Worm (Caenorhabditis elegans) whole organism, L2 larva: ENCODE measurements around the gene F53B3.5.

Source experiments
- C34F6.9 ChIP-seq: fragments of 150-350 bp; optimal IDR thresholded peaks from 2 replicates; lab custom pipeline; 2014; ENCODE audit warnings: missing biosample characterization, missing genetic modification characterization
- F13H6.1 ChIP-seq: sonication (generic microtip); optimal IDR thresholded peaks from 2 replicates; lab custom pipeline; 2016; ENCODE audit warnings: missing genetic modification characterization, missing compliant biosample characterization
- R02D3.7 ChIP-seq: fragments of 150-350 bp; optimal IDR thresholded peaks from 2 replicates; lab custom pipeline; 2014; ENCODE audit warnings: missing biosample characterization, missing genetic modification characterization
- ZK546.5 ChIP-seq: sonication (generic microtip); optimal IDR thresholded peaks from 2 replicates; lab custom pipeline; 2017; ENCODE audit warnings: missing biosample characterization, missing genetic modification characterization
- alr-1 ChIP-seq: fragments of 150-350 bp; optimal IDR thresholded peaks from 2 replicates; lab custom pipeline; 2014; ENCODE audit warnings: missing biosample characterization, missing genetic modification characterization
- aly-2 ChIP-seq: fragments of 150-350 bp; optimal IDR thresholded peaks from 2 replicates; lab custom pipeline; 2014; ENCODE audit warnings: missing biosample characterization, missing genetic modification characterization
- ceh-16 ChIP-seq: fragments of 150-350 bp; optimal IDR thresholded peaks from 2 replicates; lab custom pipeline; 2014; ENCODE audit warnings: missing biosample characterization, missing genetic modification characterization
- ceh-82 ChIP-seq: fragments of 150-350 bp; optimal IDR thresholded peaks from 2 replicates; lab custom pipeline; 2014; ENCODE audit warnings: missing biosample characterization, missing genetic modification characterization
- crh-2 ChIP-seq: sonication (generic microtip); optimal IDR thresholded peaks from 2 replicates; lab custom pipeline; 2017; ENCODE audit warnings: missing biosample characterization, missing genetic modification characterization
- dmd-4 ChIP-seq: sonication (generic microtip); optimal IDR thresholded peaks from 2 replicates; lab custom pipeline; 2017; ENCODE audit warnings: missing biosample characterization, missing genetic modification characterization
- egl-27 ChIP-seq: sonication (generic microtip); optimal IDR thresholded peaks from 3 replicates; lab custom pipeline; 2017; ENCODE audit warnings: missing biosample characterization, missing genetic modification reagents, missing genetic modification characterization
- elt-1 ChIP-seq: fragments of 150-350 bp; optimal IDR thresholded peaks from 2 replicates; lab custom pipeline; 2014; ENCODE audit warnings: missing biosample characterization, missing genetic modification characterization
- elt-3 ChIP-seq: sonication (generic microtip); optimal IDR thresholded peaks from 2 replicates; lab custom pipeline; 2017; ENCODE audit warnings: missing biosample characterization, missing genetic modification characterization
- fos-1 ChIP-seq: fragments of 150-350 bp; optimal IDR thresholded peaks from 2 replicates; lab custom pipeline; 2014; ENCODE audit warnings: missing biosample characterization, missing genetic modification characterization
- gmeb-1 ChIP-seq: fragments of 150-350 bp; optimal IDR thresholded peaks from 2 replicates; lab custom pipeline; 2014; ENCODE audit warnings: missing biosample characterization, missing genetic modification characterization
- lin-11 ChIP-seq: fragments of 150-350 bp; sonication (generic microtip); optimal IDR thresholded peaks from 2 replicates; lab custom pipeline; 2014; ENCODE audit warnings: missing biosample characterization, missing genetic modification characterization, inconsistent platforms, mixed read lengths
- lin-13 ChIP-seq: fragments of 150-350 bp; optimal IDR thresholded peaks from 2 replicates; lab custom pipeline; 2014; ENCODE audit warnings: missing biosample characterization, missing genetic modification reagents, missing genetic modification characterization
- lin-39 ChIP-seq: fragments of 150-350 bp; optimal IDR thresholded peaks from 2 replicates; lab custom pipeline; 2014; ENCODE audit warnings: missing biosample characterization, missing genetic modification reagents, missing genetic modification characterization
- mab-5 ChIP-seq: fragments of 150-350 bp; optimal IDR thresholded peaks from 2 replicates; lab custom pipeline; 2014; ENCODE audit warnings: missing biosample characterization, missing genetic modification characterization
- mbf-1 ChIP-seq: sonication (generic microtip); optimal IDR thresholded peaks from 2 replicates; lab custom pipeline; 2017; ENCODE audit warnings: missing biosample characterization, missing genetic modification characterization
- nhr-10 ChIP-seq: sonication (generic microtip); optimal IDR thresholded peaks from 2 replicates; lab custom pipeline; 2017; ENCODE audit warnings: missing biosample characterization, missing genetic modification characterization
- nhr-21 ChIP-seq: fragments of 150-350 bp; optimal IDR thresholded peaks from 2 replicates; lab custom pipeline; 2014; ENCODE audit warnings: missing biosample characterization, missing genetic modification characterization
- nhr-23 ChIP-seq: fragments of 150-350 bp; optimal IDR thresholded peaks from 2 replicates; lab custom pipeline; 2014; ENCODE audit warnings: missing biosample characterization, missing genetic modification reagents, missing genetic modification characterization
- nhr-237 ChIP-seq: fragments of 150-350 bp; optimal IDR thresholded peaks from 2 replicates; lab custom pipeline; 2014; ENCODE audit warnings: missing biosample characterization, missing genetic modification characterization
- nhr-25 ChIP-seq: fragments of 150-350 bp; sonication (generic microtip); optimal IDR thresholded peaks from 3 replicates; lab custom pipeline; 2014; ENCODE audit warnings: missing biosample characterization, missing genetic modification characterization
- nhr-6 ChIP-seq: fragments of 150-350 bp; optimal IDR thresholded peaks from 2 replicates; lab custom pipeline; 2014; ENCODE audit warnings: missing biosample characterization, missing genetic modification characterization
- sma-3 ChIP-seq: sonication (generic microtip); optimal IDR thresholded peaks from 2 replicates; lab custom pipeline; 2016; ENCODE audit warnings: missing genetic modification reagents, missing genetic modification characterization, missing compliant biosample characterization
- sma-9 ChIP-seq, 2 experiments: fragments of 150-350 bp in 1 of 2; sonication (generic microtip) in 1 of 2; optimal IDR thresholded peaks; 2 replicates each; lab custom pipeline; 2014 to 2016; ENCODE audit warnings: missing genetic modification characterization in 2 of 2, mild to moderate bottlenecking in 1 of 2, missing biosample characterization in 1 of 2, missing compliant biosample characterization in 1 of 2, missing genetic modification reagents in 1 of 2, moderate library complexity in 1 of 2
- snpc-4 ChIP-seq: fragments of 150-350 bp; optimal IDR thresholded peaks from 2 replicates; lab custom pipeline; 2014; ENCODE audit warnings: missing biosample characterization, missing genetic modification characterization
- unc-39 ChIP-seq: fragments of 150-350 bp; optimal IDR thresholded peaks from 2 replicates; lab custom pipeline; 2014; ENCODE audit warnings: missing biosample characterization, missing genetic modification characterization
- unc-62 ChIP-seq: fragments of 150-350 bp; optimal IDR thresholded peaks from 2 replicates; lab custom pipeline; 2014; ENCODE audit warnings: missing biosample characterization, missing genetic modification reagents, missing genetic modification characterization
- ztf-1 ChIP-seq: fragments of 200-800 bp; sonication (Bioruptor generic); conservative IDR thresholded peaks from 2 replicates; pipeline ENCODE4 v1.3.6; 2022; ENCODE audit warnings: missing genetic modification characterization, missing compliant biosample characterization

F53B3.5 gene

ce11 chrX:2843508-2843907 lies 35.9 kb downstream of the F53B3.5 start:
- TF ChIP-seq ceh-82 (tag; lab: Kevin White, UChicago), result no peak
- peak; percentile 72 for TF ChIP-seq snpc-4

ce11 chrX:2841754-2842153 lies 37.6 kb downstream of the F53B3.5 start:
- TF ChIP-seq F13H6.1 (tag; lab: Kevin White, UChicago) (peak; percentile 47), fos-1 (tag; lab: Kevin White, UChicago) (peak; percentile 69), ztf-1 (GFP tag; lab: Robert Waterston, UW) (no peak)

- TF ChIP-seq C34F6.9 (tag; lab: Kevin White, UChicago), result peak; percentile 21
- TF ChIP-seq nhr-25, result peak; percentile 7
- no peak for TF ChIP-seq aly-2 (tag; lab: Kevin White, UChicago)
These were observed 39.1 kb downstream of the F53B3.5 start, which contains the start of gene Y71H10B.1 for ce11 chrX:2840287-2840686. Gene Y71H10B.1 (minus strand): TSS chrX:2840292.

- TF ChIP-seq unc-62 (no peak), ceh-82 (tag; lab: Kevin White, UChicago) (no peak), sma-9 (GFP tag; optimal IDR thresholded peaks at IDR 0.05; lab: Kevin White, UChicago) (peak; percentile 23), sma-9 (tag; optimal IDR thresholded peaks at IDR 0.05; lab: Kevin White, UChicago) (no peak), nhr-6 (tag; lab: Kevin White, UChicago) (no peak), fos-1 (tag; lab: Kevin White, UChicago) (peak; percentile 82)
These were observed 40.8 kb downstream of the F53B3.5 start for ce11 chrX:2838619-2839018.

DNA sequence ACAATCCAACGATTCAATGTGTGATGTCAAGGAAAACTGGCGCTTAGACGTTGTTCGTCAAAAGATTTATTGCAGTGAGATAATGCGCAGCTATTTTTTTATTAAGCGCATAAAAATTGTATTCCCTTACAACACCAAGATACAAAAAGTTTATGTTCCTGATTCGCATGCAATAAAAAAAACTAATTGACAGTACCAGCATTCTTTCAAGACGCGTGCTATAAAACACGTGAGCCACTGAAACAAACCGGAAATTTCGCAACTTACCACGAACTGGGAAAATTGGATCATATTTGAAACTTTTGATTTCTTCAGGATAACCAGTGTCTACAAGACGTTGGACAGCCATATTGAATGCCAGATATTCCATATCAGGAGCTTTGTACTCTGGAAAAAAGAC lies 41.9 kb downstream of the F53B3.5 start:
- no peak for TF ChIP-seq egl-27
- no peak for TF ChIP-seq mbf-1 (tag; lab: Kevin White, UChicago)
- no peak for TF ChIP-seq nhr-237 (tag; lab: Kevin White, UChicago)
- no peak for TF ChIP-seq lin-13
- TF ChIP-seq ztf-1 (GFP tag; lab: Robert Waterston, UW), result no peak
- TF ChIP-seq nhr-23 (tag; lab: Kevin White, UChicago), result no peak
- no peak for TF ChIP-seq sma-9 (GFP tag; optimal IDR thresholded peaks at IDR 0.05; lab: Kevin White, UChicago)
- TF ChIP-seq sma-9 (tag; optimal IDR thresholded peaks at IDR 0.05; lab: Kevin White, UChicago), result no peak

ce11 chrX:2836770-2837169 lies 42.6 kb downstream of the F53B3.5 start:
- TF ChIP-seq fos-1 (tag; lab: Kevin White, UChicago) (peak; percentile 56), sma-9 (GFP tag; optimal IDR thresholded peaks at IDR 0.05; lab: Kevin White, UChicago) (peak; percentile 55), sma-9 (tag; optimal IDR thresholded peaks at IDR 0.05; lab: Kevin White, UChicago) (no peak), alr-1 (tag; lab: Kevin White, UChicago) (no peak)
- TF ChIP-seq, all 48 proteins: peak for 2

DNA sequence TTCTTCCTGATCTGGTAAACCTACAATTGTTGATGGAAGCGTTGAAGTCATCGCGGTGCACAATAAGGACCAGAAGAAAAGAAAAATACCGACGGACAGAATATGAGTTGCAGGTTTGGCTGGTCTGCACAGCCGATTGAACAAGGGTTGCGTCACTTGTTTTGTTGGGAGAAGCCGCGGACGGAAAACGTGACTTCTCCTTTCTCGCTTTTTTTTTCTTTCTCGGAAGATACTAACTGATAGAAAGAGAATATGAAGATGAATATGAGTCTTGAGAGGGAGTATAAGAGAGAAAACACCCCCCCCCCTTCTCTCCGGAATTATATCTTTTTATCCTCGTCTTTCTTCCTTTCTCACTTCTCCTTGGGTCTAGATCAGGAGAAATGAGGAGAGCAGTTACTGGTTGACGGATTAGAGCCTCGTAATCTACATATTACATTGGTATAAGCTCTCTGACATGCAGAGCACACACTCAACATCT lies 51.6 kb downstream of the F53B3.5 start, which contains the start of gene ssr-2:
Gene ssr-2 (minus strand): TSS at position 51 of the 481 bp plus-strand sequence.
- TF ChIP-seq unc-62, result no peak
- TF ChIP-seq ceh-16, result no peak
- no peak for TF ChIP-seq aly-2 (tag; lab: Kevin White, UChicago)
- TF ChIP-seq mab-5 (tag; lab: Kevin White, UChicago), result no peak
- TF ChIP-seq nhr-10 (tag; lab: Kevin White, UChicago), result no peak
- TF ChIP-seq mbf-1 (tag; lab: Kevin White, UChicago), result no peak
- no peak for TF ChIP-seq F13H6.1 (tag; lab: Kevin White, UChicago)
- TF ChIP-seq ztf-1 (GFP tag; lab: Robert Waterston, UW), result no peak
- no peak for TF ChIP-seq nhr-6 (tag; lab: Kevin White, UChicago)
- TF ChIP-seq elt-3, result no peak
- no peak for TF ChIP-seq nhr-21
- no peak for TF ChIP-seq ZK546.5
- TF ChIP-seq elt-1 (tag; lab: Kevin White, UChicago), result no peak
- no peak for TF ChIP-seq crh-2 (tag; lab: Kevin White, UChicago)
- TF ChIP-seq, all 48 proteins: peak for 0

DNA sequence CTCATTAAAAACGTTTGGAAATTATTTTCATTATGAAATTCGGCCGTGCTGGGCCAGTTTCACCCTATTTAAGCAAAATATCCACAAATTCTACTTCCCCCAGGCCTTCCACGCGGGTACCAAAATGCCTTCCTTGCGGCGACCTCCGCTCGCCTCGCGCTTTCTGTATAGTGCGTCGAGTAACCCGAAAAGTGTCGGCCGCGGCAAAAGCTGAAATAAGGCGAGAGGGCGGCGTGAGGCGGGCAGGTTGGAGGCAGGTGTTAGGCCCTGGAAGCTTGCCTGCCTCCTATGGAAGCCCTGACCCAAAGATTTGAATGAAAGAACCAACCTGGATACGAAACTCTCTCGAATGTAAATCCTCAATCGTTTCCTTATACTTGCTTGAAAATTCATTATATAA lies 53.0 kb downstream of the F53B3.5 start:
- TF ChIP-seq C34F6.9 (tag; lab: Kevin White, UChicago) (no peak), lin-39 (tag; lab: Kevin White, UChicago) (no peak), unc-62 (no peak), sma-9 (GFP tag; optimal IDR thresholded peaks at IDR 0.05; lab: Kevin White, UChicago) (no peak), sma-9 (tag; optimal IDR thresholded peaks at IDR 0.05; lab: Kevin White, UChicago) (no peak), dmd-4 (no peak), lin-13 (no peak), gmeb-1 (tag; lab: Kevin White, UChicago) (no peak), ztf-1 (GFP tag; lab: Robert Waterston, UW) (no peak), nhr-21 (no peak), R02D3.7 (tag; lab: Kevin White, UChicago) (no peak), mab-5 (tag; lab: Kevin White, UChicago) (no peak), elt-3 (no peak), unc-39 (tag; lab: Kevin White, UChicago) (no peak), ZK546.5 (no peak), lin-11 (tag; lab: Kevin White, UChicago) (no peak), crh-2 (tag; lab: Kevin White, UChicago) (no peak), sma-3 (no peak), ceh-16 (no peak), nhr-23 (tag; lab: Kevin White, UChicago) (no peak)
